Worm (Caenorhabditis elegans) whole organism, L2 larva: ENCODE measurements around the gene ZK809.5.

ENCODE experiments used
- R02D3.7 ChIP-seq: fragments of 150-350 bp; optimal IDR thresholded peaks from 2 replicates; lab custom pipeline; 2014; ENCODE audit warnings: missing biosample characterization, missing genetic modification characterization
- ZK546.5 ChIP-seq: sonication (generic microtip); optimal IDR thresholded peaks from 2 replicates; lab custom pipeline; 2017; ENCODE audit warnings: missing biosample characterization, missing genetic modification characterization
- fos-1 ChIP-seq: fragments of 150-350 bp; optimal IDR thresholded peaks from 2 replicates; lab custom pipeline; 2014; ENCODE audit warnings: missing biosample characterization, missing genetic modification characterization
- mdl-1 ChIP-seq, 2 experiments: fragments of 150-350 bp in 1 of 2; sonication (generic microtip) in 1 of 2; optimal IDR thresholded peaks; 2 replicates each; lab custom pipeline; 2017; ENCODE audit warnings: missing biosample characterization in 2 of 2, missing genetic modification characterization in 2 of 2
- peb-1 ChIP-seq: fragments of 150-350 bp; optimal IDR thresholded peaks from 2 replicates; lab custom pipeline; 2014; ENCODE audit warnings: missing biosample characterization, missing genetic modification characterization

DNA sequence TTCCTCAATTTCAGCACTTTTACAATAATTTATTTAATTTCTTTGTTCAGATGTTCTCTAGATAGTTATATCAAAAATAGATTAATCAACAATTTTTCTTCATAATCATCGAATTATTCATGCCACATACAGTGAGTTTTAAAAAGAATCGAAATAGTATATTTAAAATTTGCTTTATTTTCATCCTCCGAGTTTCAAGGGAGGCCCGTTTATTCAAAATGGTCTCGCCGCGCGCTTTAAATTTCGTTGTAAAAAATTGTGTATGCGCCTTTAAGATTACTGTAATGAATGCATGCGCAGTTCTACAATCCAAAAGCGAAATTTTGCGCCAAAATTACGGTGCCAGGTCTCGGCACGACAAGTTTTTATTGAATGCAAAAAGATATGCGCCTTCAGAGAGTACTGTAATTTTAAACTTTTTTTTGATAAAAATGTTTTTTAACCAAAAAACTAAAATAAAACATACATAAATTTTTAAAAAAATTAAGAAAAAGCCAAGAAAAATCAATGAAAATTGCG, 3.3 kb downstream of the ZK809.5 start, which contains the start of gene ZK792.1:
- TF ChIP-seq fos-1 (tag; lab: Kevin White, UChicago) (no peak), ZK546.5 (no peak), peb-1 (no peak), mdl-1 (tag; optimal IDR thresholded peaks at IDR 0.05; lab: Kevin White, UChicago) (no peak), R02D3.7 (tag; lab: Kevin White, UChicago) (no peak)
